Worm (Caenorhabditis elegans): Measurements from ENCODE around the gene T26C11.9.

DNA sequence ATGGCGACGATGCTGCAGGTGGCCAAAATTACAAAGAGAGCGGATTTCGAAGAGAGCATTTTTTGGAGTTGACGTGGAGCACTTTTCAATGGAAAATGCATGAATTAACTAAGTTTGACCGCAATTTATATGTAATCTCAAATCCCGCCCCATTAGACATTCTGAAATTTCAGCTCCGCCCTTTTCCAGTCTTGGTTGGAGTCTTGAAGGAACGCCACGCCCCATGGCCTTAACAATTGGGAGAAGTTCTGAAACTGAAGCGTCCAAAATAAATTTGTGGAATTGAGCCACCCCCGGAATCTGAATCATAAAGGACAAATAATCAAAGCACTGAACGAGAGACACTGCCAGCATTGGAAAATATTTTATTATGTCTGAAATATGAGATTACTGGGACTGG, 43.6 kb upstream of the T26C11.9 start, which contains the start of gene B0294.1:
- TF ChIP-seq ama-1 (optimal IDR thresholded peaks at IDR 0.05) (no peak), sea-1 (GFP tag; conservative IDR thresholded peaks at IDR 0.05) (no peak), tbx-37 (GFP tag; conservative IDR thresholded peaks at IDR 0.05) (no peak), ets-7 (tag; optimal IDR thresholded peaks at IDR 0.05) (no peak), hmg-4 (GFP tag; optimal IDR thresholded peaks at IDR 0.05) (no peak), tra-4 (tag; optimal IDR thresholded peaks at IDR 0.05) (no peak), F13C5.2 (tag; optimal IDR thresholded peaks at IDR 0.05) (no peak), scrt-1 (GFP tag; IDR thresholded peaks at IDR 0.05) (no peak)

All from whole organism, early embryonic.